Fruit fly (Drosophila melanogaster) whole organism, embryonic: Measurements from ENCODE around the gene CG14341.

Experiments
- Ada2b ChIP-seq: fragments of 200-800 bp; sonication (Bioruptor generic); IDR thresholded peaks from 2 replicates; pipeline ENCODE4 v1.3.6; 2022; ENCODE audit warnings: missing biosample characterization, missing genetic modification characterization
- Antp ChIP-seq: fragments of 200-800 bp; sonication (Bioruptor generic); optimal IDR thresholded peaks from 3 replicates; lab custom pipeline; 2016; ENCODE audit warnings: missing biosample characterization, missing genetic modification characterization
- CG10267 ChIP-seq: fragments of 200-800 bp; sonication (Bioruptor generic); optimal IDR thresholded peaks from 2 replicates; lab custom pipeline; 2018; ENCODE audit warnings: missing biosample characterization, mild to moderate bottlenecking, missing genetic modification characterization, moderate library complexity
- CG10431 ChIP-seq: fragments of 200-800 bp; sonication (Bioruptor generic); optimal IDR thresholded peaks from 3 replicates; lab custom pipeline; 2018; ENCODE audit warnings: missing biosample characterization, mild to moderate bottlenecking, missing genetic modification characterization
- CG11456 ChIP-seq: fragments of 200-800 bp; sonication (Bioruptor generic); IDR thresholded peaks from 3 replicates; pipeline ENCODE4 v1.3.6; 2022; ENCODE audit warnings: missing biosample characterization, missing genetic modification characterization
- CG12391 ChIP-seq: fragments of 200-800 bp; sonication (Bioruptor generic); optimal IDR thresholded peaks from 3 replicates; lab custom pipeline; 2018; ENCODE audit warnings: missing biosample characterization, mild to moderate bottlenecking, missing genetic modification characterization, moderate library complexity
- CG14965 ChIP-seq: fragments of 200-800 bp; sonication (Bioruptor generic); optimal IDR thresholded peaks from 2 replicates; lab custom pipeline; 2016; ENCODE audit warnings: missing biosample characterization, missing genetic modification characterization, borderline replicate concordance
- CG1602 ChIP-seq: fragments of 200-800 bp; sonication (Bioruptor generic); optimal IDR thresholded peaks from 3 replicates; lab custom pipeline; 2016; ENCODE audit warnings: missing biosample characterization, missing genetic modification characterization
- CG17612 ChIP-seq: fragments of 200-800 bp; sonication (Bioruptor generic); IDR thresholded peaks from 2 replicates; pipeline ENCODE4 v1.3.6; 2022; ENCODE audit warnings: missing biosample characterization, missing genetic modification characterization
- CG2678 ChIP-seq: fragments of 200-800 bp; sonication (Bioruptor generic); optimal IDR thresholded peaks from 3 replicates; lab custom pipeline; 2019; ENCODE audit warnings: missing biosample characterization, mild to moderate bottlenecking, missing genetic modification characterization, moderate library complexity
- CG2875 ChIP-seq: fragments of 200-800 bp; sonication (Bioruptor generic); optimal IDR thresholded peaks from 2 replicates; lab custom pipeline; 2017; ENCODE audit warnings: missing biosample characterization, mild to moderate bottlenecking, missing genetic modification characterization, missing genetic modification reagents
- CG31224 ChIP-seq: fragments of 200-800 bp; sonication (Bioruptor generic); IDR thresholded peaks from 2 replicates; pipeline ENCODE4 v1.3.6; 2022; ENCODE audit warnings: missing biosample characterization, missing genetic modification characterization
- CG3281 ChIP-seq: fragments of 200-800 bp; sonication (Bioruptor generic); optimal IDR thresholded peaks from 3 replicates; lab custom pipeline; 2017; ENCODE audit warnings: missing biosample characterization, mild to moderate bottlenecking, missing genetic modification characterization
- CG3407 ChIP-seq: fragments of 200-800 bp; sonication (Bioruptor generic); optimal IDR thresholded peaks from 2 replicates; lab custom pipeline; 2018; ENCODE audit warnings: missing biosample characterization, mild to moderate bottlenecking, missing genetic modification characterization
- CG34224 ChIP-seq: fragments of 200-800 bp; sonication (Bioruptor generic); IDR thresholded peaks from 3 replicates; pipeline ENCODE4 v1.3.6; 2022; ENCODE audit warnings: missing biosample characterization, missing genetic modification characterization; ENCODE audit not compliant: partially characterized antibody
- CG4328 ChIP-seq: fragments of 200-800 bp; sonication (Bioruptor generic); optimal IDR thresholded peaks from 3 replicates; lab custom pipeline; 2017; ENCODE audit warnings: missing biosample characterization, missing genetic modification reagents, missing genetic modification characterization
- CG7987 ChIP-seq: fragments of 200-800 bp; sonication (Bioruptor generic); optimal IDR thresholded peaks from 2 replicates; lab custom pipeline; 2018; ENCODE audit warnings: missing biosample characterization, mild to moderate bottlenecking, missing genetic modification characterization, moderate library complexity
- CG8089 ChIP-seq: fragments of 200-800 bp; sonication (Bioruptor generic); optimal IDR thresholded peaks from 3 replicates; lab custom pipeline; 2016; ENCODE audit warnings: missing biosample characterization, missing genetic modification characterization
- Chrac-16 ChIP-seq: fragments of 200-800 bp; sonication (Bioruptor generic); optimal IDR thresholded peaks from 3 replicates; lab custom pipeline; 2016; ENCODE audit warnings: missing biosample characterization, missing genetic modification characterization
- CkIIα-i1 ChIP-seq: fragments of 200-800 bp; sonication (Bioruptor generic); IDR thresholded peaks from 2 replicates; pipeline ENCODE4 v1.3.6; 2022; ENCODE audit warnings: missing biosample characterization, missing genetic modification characterization
- CoRest ChIP-seq: fragments of 200-800 bp; sonication (Bioruptor generic); optimal IDR thresholded peaks from 3 replicates; lab custom pipeline; 2018; ENCODE audit warnings: missing biosample characterization, mild to moderate bottlenecking, missing genetic modification characterization, moderate library complexity
- Doc3 ChIP-seq: fragments of 200-800 bp; sonication (Bioruptor generic); IDR thresholded peaks from 3 replicates; pipeline ENCODE4 v1.3.6; 2022; ENCODE audit warnings: missing biosample characterization, missing genetic modification characterization; ENCODE audit not compliant: partially characterized antibody
- Fer1 ChIP-seq: fragments of 200-800 bp; sonication (Bioruptor generic); optimal IDR thresholded peaks from 2 replicates; lab custom pipeline; 2017; ENCODE audit warnings: missing biosample characterization, mild to moderate bottlenecking, missing genetic modification characterization
- H15 ChIP-seq: fragments of 200-800 bp; sonication (Bioruptor generic); IDR thresholded peaks from 3 replicates; pipeline ENCODE4 v1.3.6; 2022; ENCODE audit warnings: missing biosample characterization, missing genetic modification characterization
- Kr ChIP-seq: fragments of 200-800 bp; sonication (Bioruptor generic); optimal IDR thresholded peaks from 2 replicates; lab custom pipeline; 2017; ENCODE audit warnings: missing biosample characterization, mild to moderate bottlenecking, missing genetic modification characterization
- Lhr ChIP-seq: fragments of 200-800 bp; sonication (Bioruptor generic); optimal IDR thresholded peaks from 3 replicates; lab custom pipeline; 2017; ENCODE audit warnings: mild to moderate bottlenecking, missing biosample characterization, missing genetic modification reagents, missing genetic modification characterization
- MESR4 ChIP-seq: fragments of 200-800 bp; sonication (Bioruptor generic); optimal IDR thresholded peaks from 2 replicates; lab custom pipeline; 2018; ENCODE audit warnings: missing biosample characterization, mild to moderate bottlenecking, missing genetic modification characterization, moderate library complexity
- Med ChIP-seq: fragments of 200-800 bp; sonication (Bioruptor generic); peaks from one replicate; lab custom pipeline; 2016; ENCODE audit warnings: missing biosample characterization, missing genetic modification characterization, mild to moderate bottlenecking, inconsistent platforms, moderate library complexity
- NfI ChIP-seq: fragments of 200-800 bp; sonication (Bioruptor generic); optimal IDR thresholded peaks from 3 replicates; lab custom pipeline; 2018; ENCODE audit warnings: missing biosample characterization, mild to moderate bottlenecking, missing genetic modification characterization, moderate library complexity
- Oli ChIP-seq: fragments of 200-800 bp; sonication (Bioruptor generic); optimal IDR thresholded peaks from 2 replicates; lab custom pipeline; 2018; ENCODE audit warnings: missing biosample characterization, mild to moderate bottlenecking, missing genetic modification characterization, moderate library complexity
- Optix ChIP-seq: fragments of 200-800 bp; sonication (Bioruptor generic); IDR thresholded peaks from 3 replicates; pipeline ENCODE4 v1.3.6; 2022; ENCODE audit warnings: missing biosample characterization, missing genetic modification characterization
- Poxn ChIP-seq: fragments of 200-800 bp; sonication (Bioruptor generic); IDR thresholded peaks from 2 replicates; pipeline ENCODE4 v1.3.6; 2022; ENCODE audit warnings: missing biosample characterization, missing genetic modification characterization
- Xbp1 ChIP-seq: fragments of 200-800 bp; sonication (Bioruptor generic); optimal IDR thresholded peaks from 3 replicates; lab custom pipeline; 2016; ENCODE audit warnings: missing biosample characterization, mild to moderate bottlenecking, missing genetic modification characterization
- bab2 ChIP-seq: fragments of 200-800 bp; sonication (Bioruptor generic); optimal IDR thresholded peaks from 2 replicates; lab custom pipeline; 2016; ENCODE audit warnings: missing biosample characterization, missing genetic modification characterization
- cas ChIP-seq: fragments of 200-800 bp; sonication (Bioruptor generic); IDR thresholded peaks from 2 replicates; pipeline ENCODE4 v1.3.6; 2022; ENCODE audit warnings: missing biosample characterization, missing genetic modification characterization
- chinmo ChIP-seq: fragments of 200-800 bp; sonication (Bioruptor generic); IDR thresholded peaks from 4 replicates; pipeline ENCODE4 v1.3.6; 2022; ENCODE audit warnings: missing biosample characterization, missing genetic modification characterization; ENCODE audit not compliant: partially characterized antibody
- dm ChIP-seq: fragments of 200-800 bp; sonication (Bioruptor generic); optimal IDR thresholded peaks from 3 replicates; lab custom pipeline; 2016; ENCODE audit warnings: missing biosample characterization, missing genetic modification characterization
- ems ChIP-seq: fragments of 200-800 bp; sonication (Bioruptor generic); optimal IDR thresholded peaks from 3 replicates; lab custom pipeline; 2016; ENCODE audit warnings: missing biosample characterization, missing genetic modification characterization
- en ChIP-seq: fragments of 200-800 bp; sonication (Bioruptor generic); optimal IDR thresholded peaks from 2 replicates; lab custom pipeline; 2016; ENCODE audit warnings: missing biosample characterization, missing genetic modification characterization
- jumu ChIP-seq: fragments of 200-800 bp; sonication (Bioruptor generic); optimal IDR thresholded peaks from 3 replicates; lab custom pipeline; 2016; ENCODE audit warnings: missing biosample characterization, missing genetic modification characterization
- lilli ChIP-seq: fragments of 200-800 bp; sonication (Bioruptor generic); optimal IDR thresholded peaks from 3 replicates; lab custom pipeline; 2016; ENCODE audit warnings: missing biosample characterization, missing genetic modification characterization
- maf-S ChIP-seq: fragments of 200-800 bp; sonication (Bioruptor generic); optimal IDR thresholded peaks from 2 replicates; lab custom pipeline; 2016; ENCODE audit warnings: missing biosample characterization, missing genetic modification characterization
- phol ChIP-seq: fragments of 200-800 bp; sonication (Bioruptor generic); optimal IDR thresholded peaks from 3 replicates; lab custom pipeline; 2018; ENCODE audit warnings: missing biosample characterization, mild to moderate bottlenecking, missing genetic modification characterization, moderate library complexity
- run ChIP-seq: fragments of 200-800 bp; sonication (Bioruptor generic); optimal IDR thresholded peaks from 3 replicates; lab custom pipeline; 2018; ENCODE audit warnings: missing biosample characterization, mild to moderate bottlenecking, missing genetic modification characterization
- sc ChIP-seq, 3 experiments: fragments of >200 bp in 2 of 3; fragments of 200-800 bp in 1 of 3; sonication (Bioruptor generic) in 1 of 3; optimal IDR thresholded peaks; 2 replicates in 2 of 3; 3 replicates in 1 of 3; lab custom pipeline; 2017; ENCODE audit warnings: mild to moderate bottlenecking in 1 of 3, missing biosample characterization in 1 of 3, missing genetic modification characterization in 1 of 3, missing genetic modification reagents in 1 of 3
- schlank ChIP-seq: fragments of 200-800 bp; sonication (Bioruptor generic); optimal IDR thresholded peaks from 2 replicates; lab custom pipeline; 2018; ENCODE audit warnings: missing biosample characterization, mild to moderate bottlenecking, missing genetic modification characterization
- shn ChIP-seq: fragments of 200-800 bp; sonication (Bioruptor generic); optimal IDR thresholded peaks from 3 replicates; lab custom pipeline; 2016; ENCODE audit warnings: missing biosample characterization, missing genetic modification characterization
- stwl ChIP-seq: fragments of 200-800 bp; sonication (Bioruptor generic); optimal IDR thresholded peaks from 3 replicates; lab custom pipeline; 2018; ENCODE audit warnings: missing biosample characterization, mild to moderate bottlenecking, missing genetic modification characterization, moderate library complexity
- tap ChIP-seq: fragments of 200-800 bp; optimal IDR thresholded peaks from 3 replicates; lab custom pipeline; 2019; ENCODE audit warnings: missing biosample characterization, mild to moderate bottlenecking, missing genetic modification characterization, moderate library complexity
- yki ChIP-seq: fragments of >200 bp; optimal IDR thresholded peaks from 3 replicates; lab custom pipeline; 2018

Gene CG14341

dm6 chr2L:1150554-1150953 lies 15.8 kb upstream of the CG14341 start, which contains the start of the genes Tfb4 and Vps29 (continued):
- TF ChIP-seq stwl (peak; percentile 91), maf-S (peak; percentile 31), CG10431 (GFP tag; lab: Kevin White, UChicago) (no peak), CG4328 (GFP tag; lab: Kevin White, UChicago) (no peak), Kr (GFP tag; lab: Kevin White, UChicago) (no peak), lilli (peak; percentile 82), dm (peak; percentile 31), Lhr (GFP tag; lab: Kevin White, UChicago) (no peak), shn (peak; percentile 18), sc (optimal IDR thresholded peaks at IDR 0.05; lab: Kevin White, UChicago) (no peak), sc (GFP tag; optimal IDR thresholded peaks at IDR 0.05; lab: Kevin White, UChicago) (no peak), Chrac-16 (GFP tag; lab: Kevin White, UChicago) (peak; percentile 49), cas (GFP tag; lab: Robert Waterston, UW) (0 out of 2 replicates have a peak, but pooled peaks have one; percentile 15), CG2875 (GFP tag; lab: Kevin White, UChicago) (no peak), CG3281 (GFP tag; lab: Kevin White, UChicago) (no peak), bab2 (peak; percentile 64), CG31224 (GFP tag; lab: Robert Waterston, UW) (peak; percentile 36; the same call in 1 of the 2 replicates), CG14965 (GFP tag; lab: Kevin White, UChicago) (no peak), CG10267 (peak; percentile 33), CoRest (tag; lab: Kevin White, UChicago) (no peak), run (tag; lab: Kevin White, UChicago) (no peak), CG7987 (GFP tag; lab: Kevin White, UChicago) (peak; percentile 44), Xbp1 (GFP tag; lab: Kevin White, UChicago) (peak; percentile 67), CG11456 (GFP tag; lab: Robert Waterston, UW) (peak; percentile 71; the same call in 2 of the 3 replicates), MESR4 (GFP tag; lab: Kevin White, UChicago) (peak; percentile 78), CG12391 (peak; percentile 43), Antp (GFP tag; lab: Kevin White, UChicago) (peak; percentile 63), ems (GFP tag; lab: Kevin White, UChicago) (peak; percentile 67), CG1602 (GFP tag; lab: Kevin White, UChicago) (no peak), Fer1 (GFP tag; lab: Kevin White, UChicago) (peak; percentile 46), tap (tag; lab: Kevin White, UChicago) (no peak), CG8089 (GFP tag; lab: Kevin White, UChicago) (no peak), schlank (tag; lab: Kevin White, UChicago) (no peak), Ada2b (GFP tag; lab: Robert Waterston, UW) (peak; percentile 47; the same call in 1 of the 2 replicates), phol (peak; percentile 48), en (GFP tag; lab: Kevin White, UChicago) (no peak), CG2678 (no peak), H15 (GFP tag; lab: Robert Waterston, UW) (no peak), NfI (GFP tag; lab: Kevin White, UChicago) (peak; percentile 51), Poxn (GFP tag; lab: Robert Waterston, UW) (no peak), yki (lab: Kevin White, UChicago) (no peak), CkIIα-i1 (no peak), chinmo (GFP tag; lab: Robert Waterston, UW) (peak; percentile 96), Med (GFP tag; lab: Kevin White, UChicago) (peak; percentile 97), CG34224 (peak; percentile 99), CG17612 (no peak), Optix (no peak), CG3407 (GFP tag; lab: Kevin White, UChicago) (no peak), Doc3 (peak; percentile 81), Oli (tag; lab: Kevin White, UChicago) (no peak), jumu (GFP tag; lab: Kevin White, UChicago) (peak; percentile 63)
